Fruit fly (Drosophila melanogaster) whole organism, adult: ENCODE results near the gene CG8379.
A peak's percentile ranks its signal among the peaks of the same experiment; 100 is the strongest.

Source experiments
- CG11617 ChIP-seq: fragments of 200-800 bp; sonication (Bioruptor generic); optimal IDR thresholded peaks from 2 replicates; lab custom pipeline; 2017; ENCODE audit warnings: mild to moderate bottlenecking, missing biosample characterization, missing genetic modification reagents, missing genetic modification characterization
- CG12768 ChIP-seq: fragments of 200-800 bp; sonication (Bioruptor generic); optimal IDR thresholded peaks from 2 replicates; lab custom pipeline; 2017; ENCODE audit warnings: missing biosample characterization, missing genetic modification characterization, mild to moderate bottlenecking, moderate library complexity, missing genetic modification reagents
- CG14711 ChIP-seq: fragments of 200-800 bp; sonication (Bioruptor generic); optimal IDR thresholded peaks from 2 replicates; lab custom pipeline; 2018; ENCODE audit warnings: missing biosample characterization, mild to moderate bottlenecking, missing genetic modification characterization, moderate library complexity
- CG1620 ChIP-seq: fragments of 200-800 bp; sonication (Bioruptor generic); optimal IDR thresholded peaks from 2 replicates; lab custom pipeline; 2016; ENCODE audit warnings: missing biosample characterization, missing genetic modification characterization
- CG33017 ChIP-seq: fragments of 200-800 bp; sonication (Bioruptor generic); optimal IDR thresholded peaks from 2 replicates; lab custom pipeline; 2018; ENCODE audit warnings: missing biosample characterization, mild to moderate bottlenecking, missing genetic modification characterization, moderate library complexity
- CG5204 ChIP-seq: fragments of 200-800 bp; sonication (Bioruptor generic); optimal IDR thresholded peaks from 2 replicates; lab custom pipeline; 2016; ENCODE audit warnings: missing biosample characterization, missing genetic modification characterization
- CG7045 ChIP-seq: fragments of 200-800 bp; sonication (Bioruptor generic); optimal IDR thresholded peaks from 2 replicates; lab custom pipeline; 2017; ENCODE audit warnings: missing biosample characterization, mild to moderate bottlenecking, missing genetic modification characterization
- CG7101 ChIP-seq: fragments of 200-800 bp; sonication (Bioruptor generic); optimal IDR thresholded peaks from 2 replicates; lab custom pipeline; 2018; ENCODE audit warnings: missing biosample characterization, mild to moderate bottlenecking, missing genetic modification characterization, moderate library complexity
- Clk ChIP-seq: fragments of 200-800 bp; sonication (Bioruptor generic); optimal IDR thresholded peaks from 2 replicates; lab custom pipeline; 2017; ENCODE audit warnings: missing biosample characterization, missing genetic modification characterization
- Crg-1 ChIP-seq: fragments of 200-800 bp; sonication (Bioruptor generic); optimal IDR thresholded peaks from 2 replicates; lab custom pipeline; 2016; ENCODE audit warnings: missing biosample characterization, missing genetic modification characterization
- Hr96 ChIP-seq: fragments of 200-800 bp; sonication (Bioruptor generic); optimal IDR thresholded peaks from 2 replicates; lab custom pipeline; 2016; ENCODE audit warnings: missing biosample characterization, missing genetic modification characterization
- Mnt ChIP-seq: fragments of 200-800 bp; sonication (Bioruptor generic); optimal IDR thresholded peaks from 2 replicates; lab custom pipeline; 2016; ENCODE audit warnings: missing biosample characterization, mild to moderate bottlenecking, missing genetic modification characterization
- bab1 ChIP-seq: fragments of 200-800 bp; sonication (Bioruptor generic); optimal IDR thresholded peaks from 3 replicates; lab custom pipeline; 2019; ENCODE audit warnings: missing biosample characterization, mild to moderate bottlenecking, missing genetic modification characterization, moderate library complexity
- cic ChIP-seq: fragments of 200-800 bp; sonication (Bioruptor generic); optimal IDR thresholded peaks from 2 replicates; lab custom pipeline; 2017; ENCODE audit warnings: missing biosample characterization, mild to moderate bottlenecking, missing genetic modification characterization, moderate library complexity
- cnc ChIP-seq, 2 experiments: fragments of >200 bp; optimal IDR thresholded peaks; 2 replicates each; lab custom pipeline; 2017
- kay ChIP-seq: fragments of 200-800 bp; sonication (Bioruptor generic); peaks from one replicate; lab custom pipeline; 2016; ENCODE audit warnings: missing biosample characterization, missing genetic modification characterization, borderline replicate concordance
- ovo ChIP-seq: fragments of 200-800 bp; sonication (Bioruptor generic); optimal IDR thresholded peaks from 2 replicates; lab custom pipeline; 2016; ENCODE audit warnings: missing biosample characterization, missing genetic modification characterization
- pad ChIP-seq: fragments of 200-800 bp; sonication (Bioruptor generic); optimal IDR thresholded peaks from 3 replicates; lab custom pipeline; 2017; ENCODE audit warnings: missing biosample characterization, missing genetic modification characterization, mild to moderate bottlenecking, moderate library complexity, missing genetic modification reagents
- tj ChIP-seq: fragments of 200-800 bp; sonication (Bioruptor generic); optimal IDR thresholded peaks from 3 replicates; lab custom pipeline; 2017; ENCODE audit warnings: missing biosample characterization, mild to moderate bottlenecking, missing genetic modification characterization, moderate library complexity
- toe ChIP-seq: fragments of 200-800 bp; sonication (Bioruptor generic); optimal IDR thresholded peaks from 2 replicates; lab custom pipeline; 2016; ENCODE audit warnings: missing biosample characterization, missing genetic modification characterization

The CG8379 gene

DNA sequence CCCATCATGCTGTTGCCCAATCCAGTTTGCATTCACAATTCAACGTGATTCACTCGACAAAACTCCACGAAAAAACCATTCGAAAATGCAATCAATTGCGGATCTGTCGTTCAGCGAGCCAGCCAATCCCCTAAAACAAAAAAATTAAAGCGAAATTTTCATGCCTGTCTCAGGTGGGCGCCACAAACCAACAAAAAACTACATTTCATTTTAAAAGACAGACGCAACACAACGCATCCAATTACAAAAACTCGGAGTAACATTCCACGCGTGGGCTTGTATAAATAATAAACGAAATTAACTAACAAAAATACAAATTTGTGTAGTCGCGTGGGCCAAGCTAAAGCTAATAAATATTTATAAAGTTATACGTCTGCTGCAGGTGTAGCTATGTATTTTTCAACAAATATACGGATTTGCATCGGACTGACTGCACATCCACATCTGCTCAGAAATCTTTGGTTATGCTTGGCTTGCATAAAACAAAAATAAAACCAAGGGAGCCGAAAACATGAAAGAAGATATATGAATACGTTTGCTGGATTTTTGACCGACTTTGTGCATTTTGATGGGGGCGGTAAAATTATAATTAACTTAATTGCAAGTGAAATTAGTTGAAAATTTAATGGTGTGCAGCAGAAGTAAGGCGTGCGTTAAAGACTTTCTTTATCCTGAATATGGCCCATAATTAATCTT is 19.9 kb downstream of the CG8379 start:
- TF ChIP-seq tj (GFP tag; lab: Kevin White, UChicago) (peak; percentile 80), kay (peak; percentile 77), CG12768 (no peak)

DNA sequence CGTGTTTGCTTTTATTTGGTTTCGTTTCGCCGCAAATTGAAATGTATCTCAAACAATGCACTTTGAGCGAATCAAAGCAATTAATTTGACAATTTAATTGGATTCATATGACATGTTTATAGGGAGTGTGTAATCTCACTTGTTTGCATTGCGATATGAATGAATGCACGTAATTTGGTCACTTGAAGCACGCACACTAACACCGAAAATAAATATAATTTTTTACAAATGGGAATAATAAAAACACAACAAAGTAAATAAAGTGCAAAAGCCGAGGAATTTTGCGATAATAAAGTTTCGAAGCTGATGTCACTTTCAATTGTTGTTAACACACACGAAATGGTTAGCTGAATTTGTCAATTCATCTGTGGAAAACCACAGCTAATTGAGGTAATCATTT is 20.7 kb downstream of the CG8379 start:
- TF ChIP-seq cic (GFP tag; lab: Kevin White, UChicago) (peak; percentile 83), pad (GFP tag; lab: Kevin White, UChicago) (no peak), CG5204 (GFP tag; lab: Kevin White, UChicago) (peak; percentile 2), CG11617 (no peak), kay (peak; percentile 67), CG7045 (GFP tag; lab: Kevin White, UChicago) (no peak), CG7101 (peak; percentile 25), Hr96 (GFP tag; lab: Kevin White, UChicago) (no peak), toe (GFP tag; lab: Kevin White, UChicago) (no peak), Clk (GFP tag; lab: Kevin White, UChicago) (no peak), CG12768 (peak; percentile 40)

DNA sequence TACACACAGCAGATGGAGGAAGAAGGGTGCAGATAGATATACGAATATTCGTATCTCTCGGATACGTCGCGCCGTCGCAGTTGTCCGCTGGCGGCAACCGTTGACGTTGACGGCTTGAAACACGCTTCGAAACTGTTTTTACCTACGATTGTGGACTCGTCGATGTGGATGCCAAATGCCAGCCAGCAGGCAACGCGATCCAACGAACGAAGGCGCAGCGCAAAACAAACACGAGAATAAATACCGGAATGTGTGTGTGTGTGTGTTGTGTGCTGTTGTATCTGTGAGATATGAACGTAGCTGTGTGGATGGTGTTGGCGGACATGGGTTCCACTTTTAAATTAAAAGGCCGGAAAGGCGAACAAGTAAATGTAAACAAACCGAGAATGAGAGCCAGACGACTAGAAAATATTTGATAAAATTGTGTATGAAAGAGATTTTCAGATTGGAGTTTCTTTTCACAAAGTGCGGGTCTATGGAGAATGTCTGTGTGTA is 22.0 kb downstream of the CG8379 start:
- peak; percentile 8 for TF ChIP-seq bab1
- TF ChIP-seq cic (GFP tag; lab: Kevin White, UChicago) = peak; percentile 49
- TF ChIP-seq CG14711 (tag; lab: Kevin White, UChicago) = no peak
- peak; percentile 58 for TF ChIP-seq tj (GFP tag; lab: Kevin White, UChicago)
- no peak for TF ChIP-seq toe (GFP tag; lab: Kevin White, UChicago)
- peak; percentile 39 for TF ChIP-seq CG7045 (GFP tag; lab: Kevin White, UChicago)
- no peak for TF ChIP-seq CG5204 (GFP tag; lab: Kevin White, UChicago)
- TF ChIP-seq kay = no peak
- TF ChIP-seq pad (GFP tag; lab: Kevin White, UChicago) = peak; percentile 7
- TF ChIP-seq CG33017 (tag; lab: Kevin White, UChicago) = peak; percentile 3
- TF ChIP-seq Clk (GFP tag; lab: Kevin White, UChicago) = no peak
- TF ChIP-seq CG11617 = peak; percentile 6
- peak; percentile 16 for TF ChIP-seq CG1620 (GFP tag; lab: Kevin White, UChicago)
- TF ChIP-seq Mnt (GFP tag; lab: Kevin White, UChicago) = peak; percentile 64
- peak; percentile 3 for TF ChIP-seq Hr96 (GFP tag; lab: Kevin White, UChicago)
- TF ChIP-seq CG12768 = peak; percentile 44
- TF ChIP-seq Crg-1 (GFP tag; lab: Kevin White, UChicago) = no peak
- peak; percentile 20 for TF ChIP-seq ovo (GFP tag; lab: Kevin White, UChicago)
- no peak for TF ChIP-seq cnc (optimal IDR thresholded peaks at IDR 0.05; lab: Kevin White, UChicago)
- peak; percentile 58 for TF ChIP-seq CG7101

DNA sequence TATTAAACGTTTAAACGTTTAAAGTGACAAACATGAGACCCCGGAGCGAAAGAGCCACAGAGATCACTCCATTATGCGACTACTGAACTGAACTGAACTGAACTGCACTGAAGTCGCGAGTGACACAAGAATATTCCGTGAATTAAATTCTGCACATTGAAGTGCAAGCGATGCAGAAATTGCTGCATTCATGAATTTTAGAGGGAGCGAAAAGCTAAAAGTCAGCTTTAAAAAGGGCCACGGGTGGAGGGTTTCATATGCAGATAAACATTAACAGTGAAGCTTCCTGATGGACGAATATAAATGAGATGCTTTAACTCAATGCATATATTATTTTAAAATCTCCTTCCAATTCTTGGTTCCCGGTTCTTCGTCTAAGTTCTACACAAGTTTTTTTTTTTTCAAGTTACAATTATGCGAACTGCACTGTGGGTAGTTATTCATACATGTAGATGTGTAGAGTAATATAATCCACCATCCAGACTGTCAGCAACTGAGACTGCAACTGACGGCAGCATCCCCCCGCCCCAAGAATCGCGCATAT is 23.0 kb downstream of the CG8379 start:
- TF ChIP-seq CG12768 (no peak), cic (GFP tag; lab: Kevin White, UChicago) (no peak), CG14711 (tag; lab: Kevin White, UChicago) (peak; percentile 45), CG7101 (peak; percentile 28), CG5204 (GFP tag; lab: Kevin White, UChicago) (no peak), pad (GFP tag; lab: Kevin White, UChicago) (peak; percentile 37), tj (GFP tag; lab: Kevin White, UChicago) (peak; percentile 99), Mnt (GFP tag; lab: Kevin White, UChicago) (no peak), bab1 (peak; percentile 50)

DNA sequence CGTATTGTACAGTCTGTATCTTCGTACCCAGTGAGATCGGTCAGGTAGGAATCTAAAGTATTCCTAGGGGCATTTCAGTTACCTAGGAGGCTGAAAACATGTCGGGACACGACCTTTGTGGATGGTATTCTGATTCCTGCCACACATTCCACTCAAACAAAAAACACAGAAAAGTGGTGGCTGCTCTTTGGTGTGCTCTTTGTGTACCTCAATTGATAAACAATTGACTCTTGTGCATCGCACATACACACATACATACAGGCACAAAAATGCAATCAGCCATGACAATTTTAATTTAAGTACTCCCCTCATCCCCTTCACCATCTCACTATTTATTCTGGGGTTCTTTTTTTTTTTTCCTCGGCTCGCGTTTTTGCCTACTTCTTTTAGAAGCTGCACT is 24.0 kb downstream of the CG8379 start:
- TF ChIP-seq CG33017 (tag; lab: Kevin White, UChicago) (no peak), CG7101 (no peak), tj (GFP tag; lab: Kevin White, UChicago) (peak; percentile 4)

DNA sequence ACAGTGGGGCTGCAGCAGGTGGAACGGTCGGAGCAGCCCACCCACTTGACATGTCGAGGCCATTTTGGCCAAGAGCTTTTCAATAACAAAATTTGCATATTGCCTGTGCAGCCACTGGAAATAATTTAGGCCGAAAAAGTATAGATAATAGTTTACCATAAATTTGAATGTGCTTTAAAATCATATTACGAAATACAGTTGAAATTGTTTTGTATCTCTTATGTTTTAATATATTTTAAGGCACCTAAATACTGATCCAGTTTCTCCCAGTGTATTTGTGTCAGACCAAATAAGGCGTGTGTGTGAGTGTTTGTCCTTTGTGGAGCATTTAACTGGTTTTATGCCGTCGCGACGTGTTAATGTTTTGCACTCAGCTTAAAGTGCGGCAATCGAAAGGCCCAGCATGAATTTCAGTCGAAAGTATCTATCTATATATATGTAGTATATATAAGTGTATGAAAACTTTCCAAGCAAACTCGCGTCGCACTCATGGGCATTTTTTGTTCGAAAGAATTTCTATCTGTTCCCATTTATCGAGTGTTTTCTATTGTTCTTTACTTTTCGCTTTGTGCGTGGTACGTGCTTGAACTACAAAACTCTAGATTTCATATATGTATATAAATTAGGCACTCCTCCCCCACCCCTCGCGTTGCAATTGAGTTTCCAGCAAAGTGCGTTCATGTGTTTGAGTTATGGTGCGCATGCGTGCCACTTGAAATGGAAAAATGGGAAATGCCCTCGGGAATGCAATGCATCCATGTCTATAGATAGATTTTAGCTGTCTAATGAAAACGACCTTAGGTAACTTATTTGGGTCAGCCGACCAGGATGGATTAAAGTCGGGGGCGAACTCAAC is 25.4 kb downstream of the CG8379 start:
- no peak for TF ChIP-seq Mnt (GFP tag; lab: Kevin White, UChicago)
- no peak for TF ChIP-seq CG33017 (tag; lab: Kevin White, UChicago)
- no peak for TF ChIP-seq Clk (GFP tag; lab: Kevin White, UChicago)
- TF ChIP-seq tj (GFP tag; lab: Kevin White, UChicago) = no peak
- no peak for TF ChIP-seq bab1
- TF ChIP-seq ovo (GFP tag; lab: Kevin White, UChicago) = no peak
- TF ChIP-seq CG7101 = no peak
- no peak for TF ChIP-seq CG7045 (GFP tag; lab: Kevin White, UChicago)
- TF ChIP-seq Hr96 (GFP tag; lab: Kevin White, UChicago) = no peak
- TF ChIP-seq cnc (optimal IDR thresholded peaks at IDR 0.05; lab: Kevin White, UChicago) = no peak
- TF ChIP-seq toe (GFP tag; lab: Kevin White, UChicago) = no peak
- no peak for TF ChIP-seq pad (GFP tag; lab: Kevin White, UChicago)
- TF ChIP-seq CG12768 = no peak
- no peak for TF ChIP-seq CG5204 (GFP tag; lab: Kevin White, UChicago)
- TF ChIP-seq CG11617 = no peak
- no peak for TF ChIP-seq cic (GFP tag; lab: Kevin White, UChicago)
- no peak for TF ChIP-seq CG14711 (tag; lab: Kevin White, UChicago)
